Worm (Caenorhabditis elegans) whole organism, L2 larva: ENCODE measurements around the gene E04D5.5.
A peak's percentile ranks its signal among the peaks of the same experiment; 100 is the strongest.
"Not testable (repeated sequence)": the region's sequence is repeated elsewhere in the genome, so short reads cannot be mapped to it uniquely, and the experiment has no call there.

ENCODE experiments used
- C34F6.9 ChIP-seq: fragments of 150-350 bp; optimal IDR thresholded peaks from 2 replicates; lab custom pipeline; 2014; ENCODE audit warnings: missing biosample characterization, missing genetic modification characterization
- F13H6.1 ChIP-seq: sonication (generic microtip); optimal IDR thresholded peaks from 2 replicates; lab custom pipeline; 2016; ENCODE audit warnings: missing genetic modification characterization, missing compliant biosample characterization
- R02D3.7 ChIP-seq: fragments of 150-350 bp; optimal IDR thresholded peaks from 2 replicates; lab custom pipeline; 2014; ENCODE audit warnings: missing biosample characterization, missing genetic modification characterization
- Y55F3AM.14 ChIP-seq: fragments of 200-800 bp; sonication (Bioruptor generic); optimal IDR thresholded peaks from 2 replicates; lab custom pipeline; 2018; ENCODE audit warnings: mild to moderate bottlenecking, missing genetic modification characterization, missing compliant biosample characterization
- ZK546.5 ChIP-seq: sonication (generic microtip); optimal IDR thresholded peaks from 2 replicates; lab custom pipeline; 2017; ENCODE audit warnings: missing biosample characterization, missing genetic modification characterization
- alr-1 ChIP-seq: fragments of 150-350 bp; optimal IDR thresholded peaks from 2 replicates; lab custom pipeline; 2014; ENCODE audit warnings: missing biosample characterization, missing genetic modification characterization
- aly-2 ChIP-seq: fragments of 150-350 bp; optimal IDR thresholded peaks from 2 replicates; lab custom pipeline; 2014; ENCODE audit warnings: missing biosample characterization, missing genetic modification characterization
- ama-1 ChIP-seq: fragments of 150-350 bp; optimal IDR thresholded peaks from 2 replicates; lab custom pipeline; 2018; ENCODE audit warnings: inconsistent platforms
- blmp-1 ChIP-seq: sonication (generic microtip); optimal IDR thresholded peaks from 2 replicates; lab custom pipeline; 2017; ENCODE audit warnings: missing genetic modification characterization, mild to moderate bottlenecking, missing compliant biosample characterization, antibody characterized with exemption, moderate library complexity; ENCODE audit not compliant: insufficient read depth
- ceh-16 ChIP-seq: fragments of 150-350 bp; optimal IDR thresholded peaks from 2 replicates; lab custom pipeline; 2014; ENCODE audit warnings: missing biosample characterization, missing genetic modification characterization
- crh-2 ChIP-seq: sonication (generic microtip); optimal IDR thresholded peaks from 2 replicates; lab custom pipeline; 2017; ENCODE audit warnings: missing biosample characterization, missing genetic modification characterization
- dmd-4 ChIP-seq: sonication (generic microtip); optimal IDR thresholded peaks from 2 replicates; lab custom pipeline; 2017; ENCODE audit warnings: missing biosample characterization, missing genetic modification characterization
- elt-1 ChIP-seq: fragments of 150-350 bp; optimal IDR thresholded peaks from 2 replicates; lab custom pipeline; 2014; ENCODE audit warnings: missing biosample characterization, missing genetic modification characterization
- elt-3 ChIP-seq: sonication (generic microtip); optimal IDR thresholded peaks from 2 replicates; lab custom pipeline; 2017; ENCODE audit warnings: missing biosample characterization, missing genetic modification characterization
- fos-1 ChIP-seq: fragments of 150-350 bp; optimal IDR thresholded peaks from 2 replicates; lab custom pipeline; 2014; ENCODE audit warnings: missing biosample characterization, missing genetic modification characterization
- gmeb-1 ChIP-seq: fragments of 150-350 bp; optimal IDR thresholded peaks from 2 replicates; lab custom pipeline; 2014; ENCODE audit warnings: missing biosample characterization, missing genetic modification characterization
- lin-11 ChIP-seq: fragments of 150-350 bp; sonication (generic microtip); optimal IDR thresholded peaks from 2 replicates; lab custom pipeline; 2014; ENCODE audit warnings: missing biosample characterization, missing genetic modification characterization, inconsistent platforms, mixed read lengths
- lin-13 ChIP-seq: fragments of 150-350 bp; optimal IDR thresholded peaks from 2 replicates; lab custom pipeline; 2014; ENCODE audit warnings: missing biosample characterization, missing genetic modification reagents, missing genetic modification characterization
- lin-39 ChIP-seq: fragments of 150-350 bp; optimal IDR thresholded peaks from 2 replicates; lab custom pipeline; 2014; ENCODE audit warnings: missing biosample characterization, missing genetic modification reagents, missing genetic modification characterization
- lsy-2 ChIP-seq, 2 experiments: fragments of 150-350 bp in 1 of 2; sonication (generic microtip) in 1 of 2; optimal IDR thresholded peaks; 2 replicates each; lab custom pipeline; 2014 to 2017; ENCODE audit warnings: missing biosample characterization in 2 of 2, missing genetic modification characterization in 2 of 2
- mab-5 ChIP-seq: fragments of 150-350 bp; optimal IDR thresholded peaks from 2 replicates; lab custom pipeline; 2014; ENCODE audit warnings: missing biosample characterization, missing genetic modification characterization
- mbf-1 ChIP-seq: sonication (generic microtip); optimal IDR thresholded peaks from 2 replicates; lab custom pipeline; 2017; ENCODE audit warnings: missing biosample characterization, missing genetic modification characterization
- nhr-10 ChIP-seq: sonication (generic microtip); optimal IDR thresholded peaks from 2 replicates; lab custom pipeline; 2017; ENCODE audit warnings: missing biosample characterization, missing genetic modification characterization
- nhr-11 ChIP-seq: fragments of 150-350 bp; optimal IDR thresholded peaks from 2 replicates; lab custom pipeline; 2014; ENCODE audit warnings: missing biosample characterization, missing genetic modification characterization
- nhr-129 ChIP-seq: fragments of 150-350 bp; optimal IDR thresholded peaks from 2 replicates; lab custom pipeline; 2014; ENCODE audit warnings: missing biosample characterization, missing genetic modification characterization
- nhr-23 ChIP-seq: fragments of 150-350 bp; optimal IDR thresholded peaks from 2 replicates; lab custom pipeline; 2014; ENCODE audit warnings: missing biosample characterization, missing genetic modification reagents, missing genetic modification characterization
- nhr-237 ChIP-seq: fragments of 150-350 bp; optimal IDR thresholded peaks from 2 replicates; lab custom pipeline; 2014; ENCODE audit warnings: missing biosample characterization, missing genetic modification characterization
- nhr-25 ChIP-seq: fragments of 150-350 bp; sonication (generic microtip); optimal IDR thresholded peaks from 3 replicates; lab custom pipeline; 2014; ENCODE audit warnings: missing biosample characterization, missing genetic modification characterization
- nhr-6 ChIP-seq: fragments of 150-350 bp; optimal IDR thresholded peaks from 2 replicates; lab custom pipeline; 2014; ENCODE audit warnings: missing biosample characterization, missing genetic modification characterization
- nhr-77 ChIP-seq: fragments of 150-350 bp; optimal IDR thresholded peaks from 2 replicates; lab custom pipeline; 2014; ENCODE audit warnings: missing biosample characterization, missing genetic modification characterization
- peb-1 ChIP-seq: fragments of 150-350 bp; optimal IDR thresholded peaks from 2 replicates; lab custom pipeline; 2014; ENCODE audit warnings: missing biosample characterization, missing genetic modification characterization
- sem-4 ChIP-seq: fragments of 150-350 bp; optimal IDR thresholded peaks from 2 replicates; lab custom pipeline; 2014; ENCODE audit warnings: missing biosample characterization, missing genetic modification reagents, missing genetic modification characterization
- skn-1 ChIP-seq: sonication (generic microtip); optimal IDR thresholded peaks from 2 replicates; lab custom pipeline; 2017; ENCODE audit warnings: missing biosample characterization, missing genetic modification characterization
- sma-3 ChIP-seq: sonication (generic microtip); optimal IDR thresholded peaks from 2 replicates; lab custom pipeline; 2016; ENCODE audit warnings: missing genetic modification reagents, missing genetic modification characterization, missing compliant biosample characterization
- sma-9 ChIP-seq, 2 experiments: fragments of 150-350 bp in 1 of 2; sonication (generic microtip) in 1 of 2; optimal IDR thresholded peaks; 2 replicates each; lab custom pipeline; 2014 to 2016; ENCODE audit warnings: missing genetic modification characterization in 2 of 2, mild to moderate bottlenecking in 1 of 2, missing biosample characterization in 1 of 2, missing compliant biosample characterization in 1 of 2, missing genetic modification reagents in 1 of 2, moderate library complexity in 1 of 2
- snpc-4 ChIP-seq: fragments of 150-350 bp; optimal IDR thresholded peaks from 2 replicates; lab custom pipeline; 2014; ENCODE audit warnings: missing biosample characterization, missing genetic modification characterization
- unc-39 ChIP-seq: fragments of 150-350 bp; optimal IDR thresholded peaks from 2 replicates; lab custom pipeline; 2014; ENCODE audit warnings: missing biosample characterization, missing genetic modification characterization
- unc-55 ChIP-seq: fragments of 150-350 bp; sonication (generic microtip); optimal IDR thresholded peaks from 3 replicates; lab custom pipeline; 2014; ENCODE audit warnings: missing biosample characterization, missing genetic modification reagents, missing genetic modification characterization
- zag-1 ChIP-seq: fragments of 150-350 bp; optimal IDR thresholded peaks from 2 replicates; lab custom pipeline; 2014; ENCODE audit warnings: missing biosample characterization, missing genetic modification characterization
- ztf-1 ChIP-seq: fragments of 200-800 bp; sonication (Bioruptor generic); conservative IDR thresholded peaks from 2 replicates; pipeline ENCODE4 v1.3.6; 2022; ENCODE audit warnings: missing genetic modification characterization, missing compliant biosample characterization
- ztf-11 ChIP-seq: sonication (generic microtip); optimal IDR thresholded peaks from 2 replicates; lab custom pipeline; 2017; ENCODE audit warnings: missing biosample characterization, missing genetic modification characterization
- ztf-4 ChIP-seq: fragments of 150-350 bp; optimal IDR thresholded peaks from 2 replicates; lab custom pipeline; 2014; ENCODE audit warnings: missing biosample characterization, missing genetic modification characterization

E04D5.5 gene

DNA sequence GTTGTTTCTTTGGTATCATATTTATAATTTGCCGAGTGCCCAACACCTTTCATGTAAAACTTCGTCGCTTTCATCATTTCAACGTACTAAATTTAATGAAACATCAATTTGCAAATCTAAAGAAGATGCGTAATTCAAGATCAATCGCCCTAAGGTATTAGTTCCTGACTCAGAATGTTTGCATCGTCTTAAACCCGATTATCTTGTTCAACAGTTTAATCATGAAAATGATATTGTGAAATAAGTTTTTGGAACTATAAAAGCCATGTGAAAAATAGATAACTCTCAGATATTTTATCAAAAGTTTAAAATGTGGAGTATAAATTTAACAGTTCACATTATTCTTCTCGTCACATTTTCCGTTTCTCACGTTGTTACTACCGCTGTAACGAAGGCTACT lies 28.9 kb downstream of the E04D5.5 start, which contains the start of gene E04D5.4:
TSS of gene E04D5.4 (plus strand) at position 301 of the 400 bp plus-strand sequence.
- TF ChIP-seq Y55F3AM.14 (GFP tag; lab: Kevin White, UChicago) (no peak), ztf-1 (no peak), elt-1 (no peak), nhr-23 (tag; lab: Kevin White, UChicago) (no peak), sem-4 (tag; lab: Kevin White, UChicago) (no peak), lin-39 (no peak), R02D3.7 (no peak), blmp-1 (tag; lab: Kevin White, UChicago) (no peak), elt-3 (no peak), gmeb-1 (tag; lab: Kevin White, UChicago) (no peak)

DNA sequence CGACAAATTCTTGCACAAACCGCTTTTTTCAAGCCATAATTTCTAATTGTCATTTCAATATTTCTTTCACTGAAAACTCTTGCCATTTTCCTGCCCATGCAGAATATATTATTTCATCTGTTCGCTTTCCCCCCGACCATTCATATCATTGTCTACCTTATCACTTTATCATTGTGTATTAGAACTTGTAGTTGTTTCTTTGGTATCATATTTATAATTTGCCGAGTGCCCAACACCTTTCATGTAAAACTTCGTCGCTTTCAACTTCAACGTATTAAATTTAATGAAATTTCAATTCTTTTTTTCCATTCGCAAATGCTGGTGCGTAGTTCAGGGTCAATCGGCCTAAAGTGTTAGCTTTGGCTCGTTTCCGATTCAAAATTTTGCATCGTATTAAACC lies 31.8 kb downstream of the E04D5.5 start, which contains the start of gene ZK673.1:
TSS of gene ZK673.1 (plus strand) at position 301 of the 400 bp plus-strand sequence.
- TF ChIP-seq aly-2 (tag; lab: Kevin White, UChicago); elt-3; ZK546.5 (tag; lab: Kevin White, UChicago): not testable (repeated sequence)

DNA sequence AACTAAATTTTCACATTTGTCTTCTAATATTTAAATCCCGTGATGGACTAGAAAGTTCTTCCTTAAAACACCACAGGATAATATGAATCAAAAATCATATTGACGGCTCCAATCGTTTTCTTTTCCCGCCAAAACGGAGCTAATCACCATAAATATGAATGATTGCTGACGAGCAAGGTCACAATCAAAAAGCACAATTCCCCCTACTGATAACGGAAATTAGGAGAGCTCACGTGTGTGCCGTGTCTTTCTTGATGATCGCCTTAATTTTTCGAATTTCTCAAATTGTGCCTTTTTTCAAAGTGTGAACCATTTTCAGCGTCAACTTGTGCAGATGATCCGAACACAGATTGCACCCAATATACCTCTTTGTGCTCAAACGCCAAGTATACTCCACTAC lies 32.8 kb downstream of the E04D5.5 start:
- TF ChIP-seq fos-1 (tag; lab: Kevin White, UChicago), result peak; percentile 43
- TF ChIP-seq skn-1 (tag; lab: Kevin White, UChicago), result no peak
- peak; percentile 50 for TF ChIP-seq sma-9 (GFP tag; optimal IDR thresholded peaks at IDR 0.05; lab: Kevin White, UChicago)
- no peak for TF ChIP-seq sma-9 (tag; optimal IDR thresholded peaks at IDR 0.05; lab: Kevin White, UChicago)
- no peak for TF ChIP-seq peb-1 (tag; lab: Kevin White, UChicago)
- no peak for TF ChIP-seq zag-1 (tag; lab: Kevin White, UChicago)

DNA sequence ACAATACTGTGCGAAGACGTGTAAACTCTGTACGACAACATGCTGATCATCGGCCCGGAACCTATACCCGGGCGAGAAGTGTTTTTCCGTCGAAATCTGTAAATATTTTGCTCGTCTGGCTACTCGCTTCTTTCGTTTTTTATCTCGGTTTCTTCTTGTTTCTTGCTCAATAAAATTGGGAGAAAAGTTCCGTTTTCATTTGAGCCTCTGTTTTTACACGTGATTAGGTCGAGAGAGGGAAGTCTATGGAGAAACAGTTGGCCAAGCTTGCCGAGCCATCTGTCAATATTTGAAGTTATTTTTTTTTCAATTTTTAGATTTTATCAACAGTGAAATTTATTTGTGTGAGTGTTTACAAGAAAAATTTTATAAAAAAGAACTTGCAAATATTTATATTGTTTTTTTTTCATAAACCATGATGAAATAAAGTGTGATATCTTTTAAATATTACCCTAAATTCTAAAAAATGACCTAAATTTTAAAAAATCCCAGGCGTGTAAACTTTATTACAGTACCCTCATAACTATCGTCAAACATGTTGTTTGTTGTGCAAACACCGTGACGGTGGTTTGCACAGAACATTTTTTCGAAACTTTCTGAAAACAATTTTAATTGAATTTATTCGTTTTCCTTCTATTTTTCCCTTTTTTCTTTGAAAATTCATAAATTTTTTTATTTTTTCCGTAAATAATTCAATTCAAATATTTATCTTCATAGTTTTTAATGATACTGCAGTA lies 34.0 kb downstream of the E04D5.5 start:
- TF ChIP-seq nhr-129, result peak; percentile 22
- peak in 1 of 2 experiments; percentile 74 for TF ChIP-seq lsy-2 (tag; optimal IDR thresholded peaks at IDR 0.05; lab: Kevin White, UChicago)
- peak; percentile 16 for TF ChIP-seq F13H6.1 (tag; lab: Kevin White, UChicago)
- TF ChIP-seq sma-3, result no peak
- peak; percentile 34 for TF ChIP-seq sma-9 (GFP tag; optimal IDR thresholded peaks at IDR 0.05; lab: Kevin White, UChicago)
- TF ChIP-seq sma-9 (tag; optimal IDR thresholded peaks at IDR 0.05; lab: Kevin White, UChicago), result no peak

DNA sequence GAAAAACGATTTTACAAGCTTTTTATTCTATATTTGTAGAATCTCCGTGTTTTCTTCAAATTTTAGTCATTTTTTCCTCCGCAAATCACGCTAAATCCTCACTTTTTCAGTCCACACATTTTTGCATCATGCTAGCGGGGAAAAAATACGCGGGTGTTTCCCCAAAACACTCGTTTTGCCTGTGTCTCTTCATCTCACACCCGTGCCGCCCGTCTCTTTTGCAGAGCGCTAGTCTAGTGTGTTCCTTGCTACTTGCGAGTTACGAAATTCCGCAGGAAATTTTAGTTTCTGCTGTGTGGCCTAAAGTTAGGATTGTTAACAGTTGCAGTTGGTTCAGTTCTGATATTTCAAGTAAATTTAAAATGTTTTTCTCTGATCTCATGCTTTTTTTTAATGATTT lies 34.6 kb downstream of the E04D5.5 start:
- TF ChIP-seq lin-39 (no peak), nhr-10 (tag; lab: Kevin White, UChicago) (no peak), nhr-25 (tag; lab: Kevin White, UChicago) (no peak), F13H6.1 (tag; lab: Kevin White, UChicago) (no peak), zag-1 (tag; lab: Kevin White, UChicago) (no peak), nhr-77 (tag; lab: Kevin White, UChicago) (no peak), unc-39 (tag; lab: Kevin White, UChicago) (no peak), snpc-4 (tag; lab: Kevin White, UChicago) (no peak), dmd-4 (tag; lab: Kevin White, UChicago) (no peak), fos-1 (tag; lab: Kevin White, UChicago) (peak; percentile 56), nhr-237 (tag; lab: Kevin White, UChicago) (no peak), unc-55 (GFP tag; lab: Kevin White, UChicago) (peak; percentile 32), C34F6.9 (peak; percentile 22), nhr-6 (tag; lab: Kevin White, UChicago) (no peak), ztf-4 (no peak), sma-3 (no peak), Y55F3AM.14 (GFP tag; lab: Kevin White, UChicago) (no peak), nhr-11 (tag; lab: Kevin White, UChicago) (peak; percentile 63), lin-11 (tag; lab: Kevin White, UChicago) (peak; percentile 17), alr-1 (tag; lab: Kevin White, UChicago) (no peak), mbf-1 (tag; lab: Kevin White, UChicago) (no peak), elt-3 (no peak), ztf-11 (tag; lab: Kevin White, UChicago) (no peak), mab-5 (tag; lab: Kevin White, UChicago) (no peak), lsy-2 (tag; optimal IDR thresholded peaks at IDR 0.05; lab: Kevin White, UChicago) (peak in 1 of 2 experiments; percentile 7), ama-1 (lab: Kevin White, UChicago) (peak; percentile 43), blmp-1 (tag; lab: Kevin White, UChicago) (no peak), peb-1 (tag; lab: Kevin White, UChicago) (no peak), lin-13 (GFP tag; lab: Kevin White, UChicago) (no peak), sem-4 (tag; lab: Kevin White, UChicago) (no peak), R02D3.7 (no peak), skn-1 (tag; lab: Kevin White, UChicago) (no peak), crh-2 (tag; lab: Kevin White, UChicago) (no peak), ztf-1 (no peak), ceh-16 (tag; lab: Kevin White, UChicago) (no peak), gmeb-1 (tag; lab: Kevin White, UChicago) (peak; percentile 7)
